Worm (Caenorhabditis elegans) whole organism, L2 larva: ENCODE results near the gene grl-14.

ENCODE experiments used
- aly-2 ChIP-seq: fragments of 150-350 bp; optimal IDR thresholded peaks from 2 replicates; lab custom pipeline; 2014; ENCODE audit warnings: missing biosample characterization, missing genetic modification characterization
- blmp-1 ChIP-seq: sonication (generic microtip); optimal IDR thresholded peaks from 2 replicates; lab custom pipeline; 2017; ENCODE audit warnings: missing genetic modification characterization, mild to moderate bottlenecking, missing compliant biosample characterization, antibody characterized with exemption, moderate library complexity; ENCODE audit not compliant: insufficient read depth
- egl-27 ChIP-seq: sonication (generic microtip); optimal IDR thresholded peaks from 3 replicates; lab custom pipeline; 2017; ENCODE audit warnings: missing biosample characterization, missing genetic modification reagents, missing genetic modification characterization
- elt-3 ChIP-seq: sonication (generic microtip); optimal IDR thresholded peaks from 2 replicates; lab custom pipeline; 2017; ENCODE audit warnings: missing biosample characterization, missing genetic modification characterization
- lin-13 ChIP-seq: fragments of 150-350 bp; optimal IDR thresholded peaks from 2 replicates; lab custom pipeline; 2014; ENCODE audit warnings: missing biosample characterization, missing genetic modification reagents, missing genetic modification characterization
- lsy-2 ChIP-seq, 2 experiments: fragments of 150-350 bp in 1 of 2; sonication (generic microtip) in 1 of 2; optimal IDR thresholded peaks; 2 replicates each; lab custom pipeline; 2014 to 2017; ENCODE audit warnings: missing biosample characterization in 2 of 2, missing genetic modification characterization in 2 of 2
- nhr-10 ChIP-seq: sonication (generic microtip); optimal IDR thresholded peaks from 2 replicates; lab custom pipeline; 2017; ENCODE audit warnings: missing biosample characterization, missing genetic modification characterization
- nhr-11 ChIP-seq: fragments of 150-350 bp; optimal IDR thresholded peaks from 2 replicates; lab custom pipeline; 2014; ENCODE audit warnings: missing biosample characterization, missing genetic modification characterization
- skn-1 ChIP-seq: sonication (generic microtip); optimal IDR thresholded peaks from 2 replicates; lab custom pipeline; 2017; ENCODE audit warnings: missing biosample characterization, missing genetic modification characterization
- unc-39 ChIP-seq: fragments of 150-350 bp; optimal IDR thresholded peaks from 2 replicates; lab custom pipeline; 2014; ENCODE audit warnings: missing biosample characterization, missing genetic modification characterization
- unc-55 ChIP-seq: fragments of 150-350 bp; sonication (generic microtip); optimal IDR thresholded peaks from 3 replicates; lab custom pipeline; 2014; ENCODE audit warnings: missing biosample characterization, missing genetic modification reagents, missing genetic modification characterization

ce11 chrV:20781346-20781952 lies 43.9 kb upstream of the grl-14 start:
- TF ChIP-seq nhr-10 (tag; lab: Kevin White, UChicago) (no peak), egl-27 (tag; lab: Kevin White, UChicago) (no peak), lin-13 (no peak), unc-55 (GFP tag; lab: Kevin White, UChicago) (no peak), aly-2 (no peak), elt-3 (tag; lab: Kevin White, UChicago) (no peak), nhr-11 (no peak), blmp-1 (no peak), skn-1 (tag; lab: Kevin White, UChicago) (no peak), lsy-2 (tag; optimal IDR thresholded peaks at IDR 0.05; lab: Kevin White, UChicago) (no peak), unc-39 (no peak)
